Worm (Caenorhabditis elegans) whole organism, young adult: Measurements from ENCODE around the gene F55F3.4.

ENCODE experiments used
- B0019.2 ChIP-seq: fragments of 200-800 bp; sonication (Bioruptor generic); conservative IDR thresholded peaks from 2 replicates; pipeline ENCODE4 v1.3.6; 2022; ENCODE audit warnings: missing genetic modification reagents, missing genetic modification characterization, missing compliant biosample characterization
- B0035.1 ChIP-seq: sonication (generic microtip); optimal IDR thresholded peaks from 2 replicates; lab custom pipeline; 2016; ENCODE audit warnings: missing genetic modification characterization, mild to moderate bottlenecking, missing compliant biosample characterization, missing genotype, missing genetic modification reagents
- B0261.1 ChIP-seq: sonication (generic microtip); optimal IDR thresholded peaks from 2 replicates; lab custom pipeline; 2016; ENCODE audit warnings: mild to moderate bottlenecking, missing genetic modification characterization, moderate library complexity, missing compliant biosample characterization
- B0336.3 ChIP-seq: fragments of 200-800 bp; sonication (Bioruptor generic); IDR thresholded peaks from 2 replicates; pipeline ENCODE4 v1.3.6; 2022; ENCODE audit warnings: missing genetic modification characterization, missing compliant biosample characterization
- F37B4.10 ChIP-seq: fragments of 200-800 bp; sonication (Bioruptor generic); IDR thresholded peaks from 2 replicates; pipeline ENCODE4 v1.3.6; 2022; ENCODE audit warnings: missing genetic modification characterization, missing compliant biosample characterization
- F49E8.2 ChIP-seq: sonication (generic microtip); optimal IDR thresholded peaks from 3 replicates; lab custom pipeline; 2017; ENCODE audit warnings: missing genetic modification characterization, mild to moderate bottlenecking, missing compliant biosample characterization, antibody characterized with exemption, moderate library complexity; ENCODE audit not compliant: insufficient read depth
- F52B5.7 ChIP-seq: sonication (generic microtip); optimal IDR thresholded peaks from 2 replicates; lab custom pipeline; 2016; ENCODE audit warnings: mild to moderate bottlenecking, missing genetic modification characterization, missing compliant biosample characterization
- F55B11.4 ChIP-seq: sonication (generic microtip); optimal IDR thresholded peaks from 2 replicates; lab custom pipeline; 2016; ENCODE audit warnings: missing compliant biosample characterization, missing genetic modification characterization, borderline replicate concordance; ENCODE audit not compliant: insufficient read depth
- T26A5.8 ChIP-seq: sonication (generic microtip); optimal IDR thresholded peaks from 2 replicates; lab custom pipeline; 2016; ENCODE audit warnings: missing genetic modification characterization, missing compliant biosample characterization
- Y95B8A.8 ChIP-seq: fragments of 200-800 bp; sonication (Bioruptor generic); IDR thresholded peaks from 2 replicates; pipeline ENCODE4 v1.3.6; 2022; ENCODE audit warnings: missing genetic modification reagents, missing genetic modification characterization, missing compliant biosample characterization
- ZK185.1 ChIP-seq: sonication (generic microtip); optimal IDR thresholded peaks from 2 replicates; lab custom pipeline; 2016; ENCODE audit warnings: mild to moderate bottlenecking, missing genetic modification characterization, missing compliant biosample characterization; ENCODE audit not compliant: poor library complexity, severe bottlenecking
- akir-1 ChIP-seq: fragments of 200-800 bp; sonication (Bioruptor generic); optimal IDR thresholded peaks from 2 replicates; lab custom pipeline; 2018; ENCODE audit warnings: mild to moderate bottlenecking, missing genetic modification characterization, moderate library complexity, missing compliant biosample characterization
- atf-7 ChIP-seq: sonication (generic microtip); optimal IDR thresholded peaks from 2 replicates; lab custom pipeline; 2017; ENCODE audit warnings: mild to moderate bottlenecking, missing genetic modification characterization, missing compliant biosample characterization
- attf-6 ChIP-seq: fragments of 200-800 bp; sonication (Bioruptor generic); IDR thresholded peaks from 2 replicates; pipeline ENCODE4 v1.3.6; 2022; ENCODE audit warnings: missing genetic modification reagents, missing genetic modification characterization, missing compliant biosample characterization
- cebp-1 ChIP-seq, 2 experiments: fragments of 200-800 bp in 1 of 2; sonication (Bioruptor generic) in 1 of 2; sonication (generic microtip) in 1 of 2; IDR thresholded peaks in 1 of 2; optimal IDR thresholded peaks in 1 of 2; 2 replicates each; pipeline versions ENCODE4 v1.3.6 to Lab custom; 2017 to 2022; ENCODE audit warnings: missing compliant biosample characterization in 2 of 2, missing genetic modification characterization in 2 of 2, mild to moderate bottlenecking in 1 of 2, missing genetic modification reagents in 1 of 2, moderate library complexity in 1 of 2
- ceh-100 ChIP-seq: fragments of 200-800 bp; sonication (Bioruptor generic); IDR thresholded peaks from 2 replicates; pipeline ENCODE4 v1.3.6; 2022; ENCODE audit warnings: missing genetic modification reagents, missing genetic modification characterization, missing compliant biosample characterization
- chd-7 ChIP-seq: sonication (generic microtip); optimal IDR thresholded peaks from 2 replicates; lab custom pipeline; 2016; ENCODE audit warnings: mild to moderate bottlenecking, missing genetic modification characterization, moderate library complexity, missing compliant biosample characterization
- die-1 ChIP-seq: sonication (generic microtip); optimal IDR thresholded peaks from 2 replicates; lab custom pipeline; 2016; ENCODE audit warnings: missing genotype, mild to moderate bottlenecking, missing genetic modification characterization, missing compliant biosample characterization
- dox-1 ChIP-seq: fragments of 200-800 bp; sonication (Bioruptor generic); IDR thresholded peaks from 2 replicates; pipeline ENCODE4 v1.3.6; 2022; ENCODE audit warnings: missing genetic modification reagents, missing genetic modification characterization, missing compliant biosample characterization
- dpl-1 ChIP-seq: fragments of 150-350 bp; optimal IDR thresholded peaks from 2 replicates; lab custom pipeline; 2014; ENCODE audit warnings: missing biosample characterization, missing genetic modification reagents, missing genetic modification characterization
- gei-17 ChIP-seq: fragments of 200-800 bp; sonication (Bioruptor generic); optimal IDR thresholded peaks from 2 replicates; lab custom pipeline; 2018; ENCODE audit warnings: mild to moderate bottlenecking, missing genetic modification characterization, missing compliant biosample characterization
- hlh-26 ChIP-seq: fragments of 200-800 bp; sonication (Bioruptor generic); conservative IDR thresholded peaks from 2 replicates; pipeline ENCODE4 v1.3.6; 2022; ENCODE audit warnings: missing genetic modification reagents, missing genetic modification characterization, missing compliant biosample characterization
- let-607 ChIP-seq, 2 experiments: fragments of 200-800 bp in 1 of 2; sonication (Bioruptor generic) in 1 of 2; sonication (generic microtip) in 1 of 2; optimal IDR thresholded peaks; 2 replicates each; lab custom pipeline; 2016 to 2018; ENCODE audit warnings: mild to moderate bottlenecking in 2 of 2, missing compliant biosample characterization in 2 of 2, missing genetic modification characterization in 2 of 2, moderate library complexity in 2 of 2, missing genotype in 1 of 2
- lin-26 ChIP-seq: fragments of 200-800 bp; sonication (Bioruptor generic); IDR thresholded peaks from 2 replicates; pipeline ENCODE4 v1.3.6; 2022; ENCODE audit warnings: missing genetic modification reagents, missing genetic modification characterization, missing compliant biosample characterization
- lin-35 ChIP-seq, 3 experiments: fragments of 150-350 bp in 2 of 3; sonication (generic microtip) in 1 of 3; optimal IDR thresholded peaks; 2 replicates each; lab custom pipeline; 2014 to 2018; ENCODE audit warnings: missing biosample characterization in 3 of 3, missing genetic modification characterization in 3 of 3, missing genetic modification reagents in 3 of 3
- lin-40 ChIP-seq: sonication (generic microtip); optimal IDR thresholded peaks from 2 replicates; lab custom pipeline; 2016; ENCODE audit warnings: missing genetic modification characterization, mild to moderate bottlenecking, missing compliant biosample characterization, missing genotype, missing genetic modification reagents
- madf-3 ChIP-seq: fragments of 200-800 bp; sonication (Bioruptor generic); IDR thresholded peaks from 2 replicates; pipeline ENCODE4 v1.3.6; 2022; ENCODE audit warnings: missing genetic modification reagents, missing genetic modification characterization, missing compliant biosample characterization
- mxl-1 ChIP-seq: sonication (generic microtip); optimal IDR thresholded peaks from 2 replicates; lab custom pipeline; 2016; ENCODE audit warnings: missing genetic modification characterization, missing compliant biosample characterization
- nfya-1 ChIP-seq: sonication (generic microtip); optimal IDR thresholded peaks from 2 replicates; lab custom pipeline; 2017; ENCODE audit warnings: antibody characterized with exemption, missing compliant biosample characterization, missing genetic modification characterization, borderline replicate concordance; ENCODE audit not compliant: insufficient read depth
- nfyb-1 ChIP-seq: fragments of 200-800 bp; sonication (Bioruptor generic); IDR thresholded peaks from 2 replicates; pipeline ENCODE4 v1.3.6; 2022; ENCODE audit warnings: missing genetic modification reagents, missing genetic modification characterization, missing compliant biosample characterization
- nhr-179 ChIP-seq: sonication (generic microtip); optimal IDR thresholded peaks from 2 replicates; lab custom pipeline; 2016; ENCODE audit warnings: mild to moderate bottlenecking, missing genetic modification characterization, missing compliant biosample characterization
- rec-8 ChIP-seq, 2 experiments: sonication (generic microtip); optimal IDR thresholded peaks; 2 replicates each; lab custom pipeline; 2016; ENCODE audit warnings: mild to moderate bottlenecking in 2 of 2, missing genetic modification characterization in 2 of 2, missing genetic modification reagents in 2 of 2, missing genotype in 2 of 2, missing biosample characterization in 1 of 2, missing compliant biosample characterization in 1 of 2, moderate library complexity in 1 of 2
- rpc-1 ChIP-seq, 2 experiments: fragments of 150-350 bp in 1 of 2; sonication (generic microtip) in 1 of 2; optimal IDR thresholded peaks; 2 replicates each; lab custom pipeline; 2014 to 2018; ENCODE audit warnings: missing biosample characterization in 1 of 2, missing genetic modification characterization in 1 of 2, missing genetic modification reagents in 1 of 2, missing genotype in 1 of 2
- snpc-1.1 ChIP-seq: sonication (generic microtip); optimal IDR thresholded peaks from 2 replicates; lab custom pipeline; 2017; ENCODE audit warnings: missing genetic modification characterization, mild to moderate bottlenecking, missing compliant biosample characterization, antibody characterized with exemption, moderate library complexity, missing genotype, missing genetic modification reagents; ENCODE audit not compliant: insufficient read depth
- sptf-2 ChIP-seq: fragments of 200-800 bp; sonication (Bioruptor generic); optimal IDR thresholded peaks from 2 replicates; lab custom pipeline; 2018; ENCODE audit warnings: mild to moderate bottlenecking, missing genetic modification characterization, missing compliant biosample characterization
- tlf-1 ChIP-seq: fragments of 200-800 bp; sonication (Bioruptor generic); optimal IDR thresholded peaks from 2 replicates; lab custom pipeline; 2018; ENCODE audit warnings: mild to moderate bottlenecking, missing genetic modification characterization, missing compliant biosample characterization
- unc-130 ChIP-seq: sonication (generic microtip); optimal IDR thresholded peaks from 2 replicates; lab custom pipeline; 2016; ENCODE audit warnings: missing genetic modification reagents, missing genetic modification characterization, missing compliant biosample characterization

Gene F55F3.4

ce11 chrX:13768562-13768961, 16.8 kb upstream of the F55F3.4 start (continued):
- TF ChIP-seq B0336.3 (GFP tag; lab: Robert Waterston, UW) (no peak), lin-40 (tag; lab: Kevin White, UChicago) (peak; percentile 40), nfyb-1 (GFP tag; lab: Robert Waterston, UW) (0 out of 2 replicates have a peak, but pooled peaks have one; percentile 34), F52B5.7 (tag; lab: Kevin White, UChicago) (no peak), B0035.1 (tag; lab: Kevin White, UChicago) (no peak), cebp-1 (GFP tag; IDR thresholded peaks at IDR 0.05; lab: Robert Waterston, UW) (no peak), cebp-1 (tag; optimal IDR thresholded peaks at IDR 0.05; lab: Kevin White, UChicago) (peak; percentile 18), T26A5.8 (tag; lab: Kevin White, UChicago) (no peak), madf-3 (GFP tag; lab: Robert Waterston, UW) (no peak), rec-8 (tag; optimal IDR thresholded peaks at IDR 0.05; lab: Kevin White, UChicago) (no peak), dpl-1 (GFP tag; lab: Kevin White, UChicago) (no peak), atf-7 (tag; lab: Kevin White, UChicago) (peak; percentile 58), nhr-179 (tag; lab: Kevin White, UChicago) (no peak), attf-6 (no peak), sptf-2 (GFP tag; lab: Kevin White, UChicago) (no peak), nfya-1 (tag; lab: Kevin White, UChicago) (no peak), F55B11.4 (no peak), unc-130 (GFP tag; lab: Kevin White, UChicago) (no peak), snpc-1.1 (tag; lab: Kevin White, UChicago) (no peak), tlf-1 (GFP tag; lab: Kevin White, UChicago) (no peak), chd-7 (peak; percentile 7), rpc-1 (optimal IDR thresholded peaks at IDR 0.05; lab: Kevin White, UChicago) (no peak), rpc-1 (tag; optimal IDR thresholded peaks at IDR 0.05; lab: Kevin White, UChicago) (no peak), ceh-100 (no peak), die-1 (tag; lab: Kevin White, UChicago) (no peak), mxl-1 (no peak), B0019.2 (GFP tag; lab: Robert Waterston, UW) (no peak), ZK185.1 (no peak), let-607 (tag; optimal IDR thresholded peaks at IDR 0.05; lab: Kevin White, UChicago) (no peak), dox-1 (GFP tag; lab: Robert Waterston, UW) (no peak), gei-17 (no peak), F37B4.10 (no peak), lin-26 (GFP tag; lab: Robert Waterston, UW) (no peak), Y95B8A.8 (GFP tag; lab: Robert Waterston, UW) (no peak), lin-35 (GFP tag; optimal IDR thresholded peaks at IDR 0.05; lab: Kevin White, UChicago) (peak in 1 of 3 experiments; percentile 56), F49E8.2 (tag; lab: Kevin White, UChicago) (no peak), B0261.1 (tag; lab: Kevin White, UChicago) (no peak), akir-1 (no peak)

- TF ChIP-seq F55B11.4 = no peak
- peak; percentile 5 for TF ChIP-seq lin-40 (tag; lab: Kevin White, UChicago)
- no peak for TF ChIP-seq B0261.1 (tag; lab: Kevin White, UChicago)
- TF ChIP-seq hlh-26 (GFP tag; lab: Robert Waterston, UW) = no peak
- TF ChIP-seq, all 124 proteins: peak for 1
Measured at ce11 chrX:13770508-13770978, 14.8 kb upstream of the F55F3.4 start, which contains the start of gene nkb-3. Gene nkb-3, minus strand, starts transcription at chrX:13770558.
